Worm (Caenorhabditis elegans) whole organism, young adult: Measurements from ENCODE around the gene F54D10.7.

Experiments used
- K11D2.4 ChIP-seq: fragments of 200-800 bp; sonication (Bioruptor generic); IDR thresholded peaks from 2 replicates; pipeline ENCODE4 v1.3.6; 2022; ENCODE audit warnings: missing genetic modification reagents, missing genetic modification characterization, missing compliant biosample characterization
- Y95B8A.8 ChIP-seq: fragments of 200-800 bp; sonication (Bioruptor generic); IDR thresholded peaks from 2 replicates; pipeline ENCODE4 v1.3.6; 2022; ENCODE audit warnings: missing genetic modification reagents, missing genetic modification characterization, missing compliant biosample characterization
- ccch-3 ChIP-seq: fragments of 200-800 bp; sonication (Bioruptor generic); optimal IDR thresholded peaks from 2 replicates; lab custom pipeline; 2018; ENCODE audit warnings: mild to moderate bottlenecking, missing genetic modification characterization, missing compliant biosample characterization
- cebp-1 ChIP-seq, 2 experiments: fragments of 200-800 bp in 1 of 2; sonication (Bioruptor generic) in 1 of 2; sonication (generic microtip) in 1 of 2; IDR thresholded peaks in 1 of 2; optimal IDR thresholded peaks in 1 of 2; 2 replicates each; pipeline versions ENCODE4 v1.3.6 to Lab custom; 2017 to 2022; ENCODE audit warnings: missing compliant biosample characterization in 2 of 2, missing genetic modification characterization in 2 of 2, mild to moderate bottlenecking in 1 of 2, missing genetic modification reagents in 1 of 2, moderate library complexity in 1 of 2
- ceh-100 ChIP-seq: fragments of 200-800 bp; sonication (Bioruptor generic); IDR thresholded peaks from 2 replicates; pipeline ENCODE4 v1.3.6; 2022; ENCODE audit warnings: missing genetic modification reagents, missing genetic modification characterization, missing compliant biosample characterization
- ekl-4 ChIP-seq: fragments of 200-800 bp; sonication (Bioruptor generic); IDR thresholded peaks from 2 replicates; pipeline ENCODE4 v1.3.6; 2022; ENCODE audit warnings: missing genetic modification reagents, missing genetic modification characterization, missing compliant biosample characterization
- gei-17 ChIP-seq: fragments of 200-800 bp; sonication (Bioruptor generic); optimal IDR thresholded peaks from 2 replicates; lab custom pipeline; 2018; ENCODE audit warnings: mild to moderate bottlenecking, missing genetic modification characterization, missing compliant biosample characterization
- nhr-90 ChIP-seq: sonication (generic microtip); optimal IDR thresholded peaks from 2 replicates; lab custom pipeline; 2016; ENCODE audit warnings: missing genotype, mild to moderate bottlenecking, missing genetic modification characterization, missing compliant biosample characterization
- pbrm-1 ChIP-seq: fragments of 200-800 bp; sonication (Bioruptor generic); IDR thresholded peaks from 2 replicates; pipeline ENCODE4 v1.3.6; 2022; ENCODE audit warnings: missing genetic modification reagents, missing genetic modification characterization, missing compliant biosample characterization
- snpc-4 ChIP-seq, 5 experiments: fragments of 150-350 bp in 1 of 5; sonication (generic microtip) in 4 of 5; optimal IDR thresholded peaks; 2 replicates each; lab custom pipeline; 2014 to 2018; ENCODE audit warnings: missing genetic modification characterization in 5 of 5, missing biosample characterization in 3 of 5, antibody characterized with exemption in 2 of 5, mild to moderate bottlenecking in 2 of 5, missing compliant biosample characterization in 2 of 5, missing genotype in 2 of 5, moderate library complexity in 2 of 5, missing genetic modification reagents in 1 of 5
- unc-62 ChIP-seq: fragments of 150-350 bp; optimal IDR thresholded peaks from 2 replicates; lab custom pipeline; 2014; ENCODE audit warnings: missing biosample characterization, missing genetic modification reagents, missing genetic modification characterization
- ztf-18 ChIP-seq: sonication (generic microtip); optimal IDR thresholded peaks from 2 replicates; lab custom pipeline; 2016; ENCODE audit warnings: missing genotype, mild to moderate bottlenecking, missing genetic modification characterization, missing compliant biosample characterization
- ztf-22 ChIP-seq: fragments of 200-800 bp; sonication (Bioruptor generic); optimal IDR thresholded peaks from 2 replicates; lab custom pipeline; 2018; ENCODE audit warnings: mild to moderate bottlenecking, missing genetic modification characterization, moderate library complexity, missing compliant biosample characterization

- TF ChIP-seq ekl-4 (GFP tag; lab: Robert Waterston, UW) (no peak), gei-17 (GFP tag; lab: Kevin White, UChicago) (no peak), Y95B8A.8 (GFP tag; lab: Robert Waterston, UW) (no peak), nhr-90 (tag; lab: Kevin White, UChicago) (no peak), unc-62 (GFP tag; lab: Kevin White, UChicago) (no peak), ceh-100 (GFP tag; lab: Robert Waterston, UW) (no peak), ztf-22 (no peak), pbrm-1 (GFP tag; lab: Robert Waterston, UW) (no peak), ztf-18 (tag; lab: Kevin White, UChicago) (no peak), cebp-1 (GFP tag; IDR thresholded peaks at IDR 0.05; lab: Robert Waterston, UW) (no peak), cebp-1 (tag; optimal IDR thresholded peaks at IDR 0.05; lab: Kevin White, UChicago) (no peak), K11D2.4 (no peak), ccch-3 (GFP tag; lab: Kevin White, UChicago) (no peak), snpc-4 (GFP tag; optimal IDR thresholded peaks at IDR 0.05; lab: Kevin White, UChicago) (no peak), snpc-4 (tag; optimal IDR thresholded peaks at IDR 0.05; lab: Kevin White, UChicago) (no peak)
Observed at ce11 chrII:3823855-3824254, 2.8 kb upstream of the F54D10.7 start, which contains the start of gene skr-15.
